Worm (Caenorhabditis elegans) whole organism, L3 larva: ENCODE measurements around the gene nhr-115.

Experiments
- ceh-16 ChIP-seq: sonication (generic microtip); optimal IDR thresholded peaks from 2 replicates; lab custom pipeline; 2017; ENCODE audit warnings: missing biosample characterization, missing genetic modification characterization
- ceh-28 ChIP-seq: fragments of 150-350 bp; optimal IDR thresholded peaks from 2 replicates; lab custom pipeline; 2014; ENCODE audit warnings: missing biosample characterization, missing genetic modification reagents, missing genetic modification characterization
- ceh-82 ChIP-seq: fragments of 150-350 bp; optimal IDR thresholded peaks from 2 replicates; lab custom pipeline; 2014; ENCODE audit warnings: missing biosample characterization, missing genetic modification characterization
- ceh-9 ChIP-seq: sonication (generic microtip); optimal IDR thresholded peaks from 2 replicates; lab custom pipeline; 2018; ENCODE audit warnings: missing biosample characterization, missing genetic modification characterization
- egl-27 ChIP-seq: sonication (generic microtip); optimal IDR thresholded peaks from 4 replicates; lab custom pipeline; 2017; ENCODE audit warnings: missing biosample characterization, missing genetic modification reagents, missing genetic modification characterization
- egl-5 ChIP-seq: fragments of 150-350 bp; optimal IDR thresholded peaks from 2 replicates; lab custom pipeline; 2017; ENCODE audit warnings: missing biosample characterization, missing genetic modification reagents, missing genetic modification characterization, inconsistent platforms
- elt-2 ChIP-seq: sonication (generic microtip); optimal IDR thresholded peaks from 2 replicates; lab custom pipeline; 2016; ENCODE audit warnings: missing genetic modification reagents, mild to moderate bottlenecking, missing genetic modification characterization, missing compliant biosample characterization
- elt-3 ChIP-seq, 3 experiments: fragments of 150-350 bp in 1 of 3; sonication (generic microtip) in 2 of 3; optimal IDR thresholded peaks; 2 replicates in 2 of 3; 4 replicates in 1 of 3; lab custom pipeline; 2014 to 2017; ENCODE audit warnings: missing biosample characterization in 3 of 3, missing genetic modification characterization in 3 of 3
- eor-1 ChIP-seq, 2 experiments: fragments of 150-350 bp; optimal IDR thresholded peaks; 2 replicates each; lab custom pipeline; 2014 to 2018; ENCODE audit warnings: missing biosample characterization in 2 of 2, missing genetic modification characterization in 2 of 2
- fkh-2 ChIP-seq: fragments of 150-350 bp; optimal IDR thresholded peaks from 2 replicates; lab custom pipeline; 2014; ENCODE audit warnings: missing biosample characterization, missing genetic modification reagents, missing genetic modification characterization
- fos-1 ChIP-seq: fragments of 150-350 bp; optimal IDR thresholded peaks from 2 replicates; lab custom pipeline; 2014; ENCODE audit warnings: missing biosample characterization, missing genetic modification characterization
- hmg-11 ChIP-seq: sonication (generic microtip); optimal IDR thresholded peaks from 2 replicates; lab custom pipeline; 2016; ENCODE audit warnings: missing genetic modification characterization, missing compliant biosample characterization
- jun-1 ChIP-seq: fragments of 150-350 bp; optimal IDR thresholded peaks from 2 replicates; lab custom pipeline; 2014; ENCODE audit warnings: missing biosample characterization, missing genetic modification reagents, missing genetic modification characterization
- mml-1 ChIP-seq: fragments of 150-350 bp; sonication (generic microtip); optimal IDR thresholded peaks from 3 replicates; lab custom pipeline; 2014; ENCODE audit warnings: missing biosample characterization, missing genetic modification characterization
- nfya-1 ChIP-seq: sonication (generic microtip); optimal IDR thresholded peaks from 2 replicates; lab custom pipeline; 2017; ENCODE audit warnings: missing genetic modification characterization, mild to moderate bottlenecking, missing compliant biosample characterization, antibody characterized with exemption, moderate library complexity; ENCODE audit not compliant: insufficient read depth
- nhr-12 ChIP-seq: fragments of 150-350 bp; optimal IDR thresholded peaks from 2 replicates; lab custom pipeline; 2014; ENCODE audit warnings: missing biosample characterization, missing genetic modification characterization
- nhr-23 ChIP-seq: fragments of 150-350 bp; optimal IDR thresholded peaks from 2 replicates; lab custom pipeline; 2014; ENCODE audit warnings: missing biosample characterization, missing genetic modification reagents, missing genetic modification characterization
- nhr-67 ChIP-seq: fragments of 150-350 bp; optimal IDR thresholded peaks from 2 replicates; lab custom pipeline; 2014; ENCODE audit warnings: missing biosample characterization, missing genetic modification characterization
- pha-4 ChIP-seq: fragments of 150-350 bp; optimal IDR thresholded peaks from 2 replicates; lab custom pipeline; 2014; ENCODE audit warnings: missing biosample characterization, missing genetic modification reagents, missing genetic modification characterization
- pqm-1 ChIP-seq: fragments of 150-350 bp; optimal IDR thresholded peaks from 2 replicates; lab custom pipeline; 2017; ENCODE audit warnings: missing biosample characterization, missing genetic modification characterization, inconsistent platforms
- sea-2 ChIP-seq: fragments of 150-350 bp; sonication (generic microtip); optimal IDR thresholded peaks from 4 replicates; lab custom pipeline; 2014; ENCODE audit warnings: missing biosample characterization, missing genetic modification reagents, missing genetic modification characterization
- snpc-4 ChIP-seq: fragments of 150-350 bp; optimal IDR thresholded peaks from 2 replicates; lab custom pipeline; 2014; ENCODE audit warnings: missing biosample characterization, missing genetic modification characterization
- ztf-4 ChIP-seq: fragments of 150-350 bp; optimal IDR thresholded peaks from 2 replicates; lab custom pipeline; 2014; ENCODE audit warnings: missing biosample characterization, missing genetic modification characterization

The nhr-115 gene

ce11 chrV:2292240-2292639, at the start of gene nhr-115:
nhr-115 (plus strand) TSS chrV:2292540.
- no peak for TF ChIP-seq mml-1 (tag; lab: Kevin White, UChicago)
- TF ChIP-seq elt-2 (tag; lab: Kevin White, UChicago): peak; percentile 37
- TF ChIP-seq, all 47 proteins: peak for 1

- TF ChIP-seq egl-27 (tag; lab: Kevin White, UChicago): no peak
- TF ChIP-seq elt-2 (tag; lab: Kevin White, UChicago): peak; percentile 18
Observed at ce11 chrV:2242630-2243029, 49.7 kb upstream of the nhr-115 start, which contains the start of gene cyp-33C3. cyp-33C3 (plus strand) TSS chrV:2242778.

- TF ChIP-seq pqm-1 (peak; percentile 42), pha-4 (tag; lab: Kevin White, UChicago) (peak; percentile 77), elt-2 (tag; lab: Kevin White, UChicago) (peak; percentile 36), nhr-23 (tag; lab: Kevin White, UChicago) (peak; percentile 18), egl-5 (tag; lab: Kevin White, UChicago) (no peak), ceh-28 (peak; percentile 46), eor-1 (tag; optimal IDR thresholded peaks at IDR 0.05; lab: Kevin White, UChicago) (no peak)
Observed at ce11 chrV:2244751-2245150, 47.6 kb upstream of the nhr-115 start, which contains the start of gene cyp-33C5. cyp-33C5 (plus strand) TSS chrV:2245004.

- TF ChIP-seq egl-27 (tag; lab: Kevin White, UChicago): no peak
- no peak for TF ChIP-seq fkh-2
- TF ChIP-seq nhr-12: no peak
- TF ChIP-seq jun-1 (tag; lab: Kevin White, UChicago): no peak
- TF ChIP-seq, all 47 proteins: peak for 0
Observed at ce11 chrV:2249310-2249709, 43.0 kb upstream of the nhr-115 start, which contains the start of gene cyp-33C6. cyp-33C6 (minus strand) TSS chrV:2249410.

- no peak for TF ChIP-seq ceh-82 (tag; lab: Kevin White, UChicago)
- TF ChIP-seq elt-2 (tag; lab: Kevin White, UChicago): peak; percentile 78
- peak; percentile 19 for TF ChIP-seq nhr-23 (tag; lab: Kevin White, UChicago)
- TF ChIP-seq ceh-28: peak; percentile 15
- TF ChIP-seq nfya-1: peak; percentile 20
- TF ChIP-seq pqm-1: peak; percentile 68
- TF ChIP-seq jun-1 (tag; lab: Kevin White, UChicago): peak; percentile 71
- TF ChIP-seq hmg-11: no peak
- peak; percentile 72 for TF ChIP-seq pha-4 (tag; lab: Kevin White, UChicago)
- no peak for TF ChIP-seq mml-1 (tag; lab: Kevin White, UChicago)
- TF ChIP-seq eor-1 (tag; optimal IDR thresholded peaks at IDR 0.05; lab: Kevin White, UChicago): no peak
- TF ChIP-seq, all 47 proteins: peak for 7
Observed at ce11 chrV:2250126-2250590, 42.2 kb upstream of the nhr-115 start, which contains the start of gene cyp-33C7. cyp-33C7 (plus strand) TSS chrV:2250540.

- TF ChIP-seq elt-2 (tag; lab: Kevin White, UChicago) (peak; percentile 55), elt-3 (tag; optimal IDR thresholded peaks at IDR 0.05; lab: Kevin White, UChicago) (no peak), pqm-1 (peak; percentile 13)
Observed at ce11 chrV:2251774-2252173, 40.6 kb upstream of the nhr-115 start.

ce11 chrV:2254553-2255124, 37.7 kb upstream of the nhr-115 start, which contains the start of gene str-253:
str-253 (minus strand) TSS chrV:2254603.
- TF ChIP-seq nfya-1 (no peak), nhr-67 (tag; lab: Kevin White, UChicago) (no peak), egl-27 (tag; lab: Kevin White, UChicago) (no peak), fos-1 (no peak), ceh-16 (tag; lab: Kevin White, UChicago) (no peak), snpc-4 (tag; lab: Kevin White, UChicago) (no peak), nhr-12 (no peak), ceh-9 (no peak), ceh-28 (no peak), egl-5 (tag; lab: Kevin White, UChicago) (no peak), sea-2 (GFP tag; lab: Kevin White, UChicago) (no peak), ztf-4 (no peak)

ce11 chrV:2255191-2255590, 37.1 kb upstream of the nhr-115 start, which contains the start of gene F41B5.1:
F41B5.1 (plus strand) TSS chrV:2255533.
- TF ChIP-seq hmg-11: peak; percentile 15
